Worm (Caenorhabditis elegans): ENCODE results near the gene srw-42.

The srw-42 gene

DNA sequence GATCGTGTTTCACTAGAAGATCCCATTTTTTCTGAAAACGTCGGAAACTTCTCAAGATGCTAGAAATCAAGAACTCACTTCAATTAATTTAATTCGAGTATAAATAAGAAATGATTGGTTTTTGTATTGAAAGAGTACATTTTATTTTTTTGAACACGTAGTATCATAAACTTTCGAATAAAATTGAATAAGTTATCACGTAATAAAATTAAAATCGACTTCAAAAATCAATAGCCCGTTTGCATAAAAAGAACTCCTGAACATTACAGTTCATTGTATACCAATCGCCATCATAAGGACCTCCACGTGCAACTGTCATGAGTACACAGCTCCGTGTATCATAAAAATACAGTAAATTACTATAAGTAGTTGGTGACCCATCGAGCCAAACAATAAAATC is 40.0 kb upstream of the srw-42 start, which contains the start of gene T25E12.16:
Gene T25E12.16 (minus strand): TSS at position 101 of the 400 bp plus-strand sequence.
- no peak for TF ChIP-seq madf-6 (GFP tag; IDR thresholded peaks at IDR 0.05)
- no peak for TF ChIP-seq lsl-1 (GFP tag; optimal IDR thresholded peaks at IDR 0.05)
- TF ChIP-seq F37B4.10 (GFP tag; IDR thresholded peaks at IDR 0.05) = no peak
- TF ChIP-seq ztf-25 (GFP tag; IDR thresholded peaks at IDR 0.05) = no peak
- no peak for TF ChIP-seq mel-28 (tag; optimal IDR thresholded peaks at IDR 0.05; ENCODE audit: borderline replicate concordance)
- no peak for TF ChIP-seq madf-10 (tag; optimal IDR thresholded peaks at IDR 0.05)
- TF ChIP-seq F39B2.1 (GFP tag; IDR thresholded peaks at IDR 0.05) = no peak
- TF ChIP-seq lin-54 (GFP tag; optimal IDR thresholded peaks at IDR 0.05) = no peak
- no peak for TF ChIP-seq dpl-1 (GFP tag; optimal IDR thresholded peaks at IDR 0.05)
- no peak for TF ChIP-seq nhr-90 (tag; optimal IDR thresholded peaks at IDR 0.05)
- no peak for TF ChIP-seq nfyb-1 (GFP tag; IDR thresholded peaks at IDR 0.05)

DNA sequence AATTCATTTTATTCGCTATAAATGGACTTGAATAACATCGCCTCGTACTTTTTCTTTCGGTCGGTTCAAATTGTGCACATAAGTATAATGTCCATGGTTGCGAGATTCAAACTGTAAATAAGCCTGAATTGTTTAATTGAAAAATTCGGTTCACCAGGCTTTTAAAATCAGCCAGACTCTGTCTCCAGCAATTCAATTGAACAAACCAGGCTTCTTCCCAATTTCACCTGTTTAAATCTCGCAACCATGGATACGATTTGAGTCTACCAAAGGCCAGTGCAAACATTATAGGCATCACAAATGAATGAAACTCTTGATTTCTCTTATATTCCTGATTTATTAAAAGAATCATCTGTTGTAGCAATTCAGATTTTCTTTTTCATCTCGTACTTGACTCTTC is 38.0 kb upstream of the srw-42 start, which contains the start of gene srz-100:
Gene srz-100 (plus strand): TSS at position 301 of the 400 bp plus-strand sequence.
- no peak for TF ChIP-seq hlh-12 (tag; optimal IDR thresholded peaks at IDR 0.05)
- TF ChIP-seq lir-1 (GFP tag; conservative IDR thresholded peaks at IDR 0.05) = no peak
- no peak for TF ChIP-seq ztf-26 (tag; optimal IDR thresholded peaks at IDR 0.05)
- no peak for TF ChIP-seq madf-3 (GFP tag; IDR thresholded peaks at IDR 0.05)
- no peak for TF ChIP-seq egl-44 (GFP tag; IDR thresholded peaks at IDR 0.05)
- no peak for TF ChIP-seq pha-4 (tag; optimal IDR thresholded peaks at IDR 0.05)
- no peak for TF ChIP-seq F10E7.11 (tag; optimal IDR thresholded peaks at IDR 0.05)
- no peak for TF ChIP-seq ama-1 (optimal IDR thresholded peaks at IDR 0.05)
- TF ChIP-seq ama-1 (GFP tag; optimal IDR thresholded peaks at IDR 0.05) = no peak
- no peak for TF ChIP-seq nhr-27 (tag; optimal IDR thresholded peaks at IDR 0.05)
- TF ChIP-seq dox-1 (GFP tag; IDR thresholded peaks at IDR 0.05) = no peak
- TF ChIP-seq C06A6.2 (GFP tag; conservative IDR thresholded peaks at IDR 0.05) = no peak
- no peak for TF ChIP-seq lin-26 (GFP tag; IDR thresholded peaks at IDR 0.05)
- no peak for TF ChIP-seq madf-10 (tag; optimal IDR thresholded peaks at IDR 0.05)
- TF ChIP-seq K12H6.12 (tag; optimal IDR thresholded peaks at IDR 0.05) = no peak
- TF ChIP-seq fkh-3 (tag; optimal IDR thresholded peaks at IDR 0.05) = no peak
- TF ChIP-seq zim-3 (tag; optimal IDR thresholded peaks at IDR 0.05) = no peak
- no peak for TF ChIP-seq Y56A3A.18 (GFP tag; IDR thresholded peaks at IDR 0.05)

DNA sequence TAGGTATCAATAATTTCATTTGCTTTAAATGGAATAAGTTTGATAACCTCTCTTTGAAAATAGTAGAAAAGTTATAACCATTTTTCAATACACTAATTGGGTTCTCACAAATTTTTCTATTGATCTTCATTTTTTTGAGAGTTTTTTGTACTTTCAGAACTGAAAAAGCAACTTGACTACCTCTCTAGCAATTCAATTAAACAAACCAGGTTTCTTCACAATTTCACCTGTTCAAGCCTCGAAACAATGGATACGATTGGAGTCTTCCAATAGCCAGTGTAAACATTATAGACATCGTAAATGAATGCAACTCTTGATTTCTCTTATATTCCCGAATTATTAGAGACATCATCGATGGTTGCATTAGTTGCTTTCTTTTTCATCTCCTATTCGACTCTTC is 36.3 kb upstream of the srw-42 start, which contains the start of gene srz-99:
Gene srz-99 (plus strand): TSS at position 301 of the 400 bp plus-strand sequence.
- TF ChIP-seq egrh-3 (GFP tag; IDR thresholded peaks at IDR 0.05) = no peak
- TF ChIP-seq F57A8.1 (GFP tag; optimal IDR thresholded peaks at IDR 0.05) = no peak
- no peak for TF ChIP-seq pha-4 (tag; optimal IDR thresholded peaks at IDR 0.05)
- TF ChIP-seq ccch-3 (GFP tag; optimal IDR thresholded peaks at IDR 0.05) = no peak
- TF ChIP-seq T26A5.8 (tag; optimal IDR thresholded peaks at IDR 0.05) = no peak
- TF ChIP-seq ceh-91 (GFP tag; IDR thresholded peaks at IDR 0.05) = no peak
- TF ChIP-seq Y56A3A.18 (GFP tag; IDR thresholded peaks at IDR 0.05) = no peak
- TF ChIP-seq die-1 (tag; optimal IDR thresholded peaks at IDR 0.05) = no peak
- no peak for TF ChIP-seq let-607 (tag; optimal IDR thresholded peaks at IDR 0.05)
- no peak for TF ChIP-seq unc-62 (GFP tag; optimal IDR thresholded peaks at IDR 0.05)
- no peak for TF ChIP-seq ztf-25 (GFP tag; IDR thresholded peaks at IDR 0.05)
- no peak for TF ChIP-seq cebp-1 (GFP tag; IDR thresholded peaks at IDR 0.05)
- TF ChIP-seq cebp-1 (tag; optimal IDR thresholded peaks at IDR 0.05) = no peak
- no peak for TF ChIP-seq gei-17 (GFP tag; optimal IDR thresholded peaks at IDR 0.05)
- TF ChIP-seq rcor-1 (GFP tag; IDR thresholded peaks at IDR 0.05) = no peak
- no peak for TF ChIP-seq nhr-80 (tag; optimal IDR thresholded peaks at IDR 0.05)
- TF ChIP-seq lir-1 (GFP tag; conservative IDR thresholded peaks at IDR 0.05) = no peak
- no peak for TF ChIP-seq C17E4.6 (GFP tag; IDR thresholded peaks at IDR 0.05)
- no peak for TF ChIP-seq ceh-40 (GFP tag; IDR thresholded peaks at IDR 0.05)

Data from whole organism, young adult.